Fruit fly (Drosophila melanogaster) whole organism, adult: ENCODE measurements around the gene Or10a.
A peak's percentile ranks its signal among the peaks of the same experiment; 100 is the strongest.

Experiments used
- CG11617 ChIP-seq: fragments of 200-800 bp; sonication (Bioruptor generic); optimal IDR thresholded peaks from 2 replicates; lab custom pipeline; 2017; ENCODE audit warnings: mild to moderate bottlenecking, missing biosample characterization, missing genetic modification reagents, missing genetic modification characterization
- CG12768 ChIP-seq: fragments of 200-800 bp; sonication (Bioruptor generic); optimal IDR thresholded peaks from 2 replicates; lab custom pipeline; 2017; ENCODE audit warnings: missing biosample characterization, missing genetic modification characterization, mild to moderate bottlenecking, moderate library complexity, missing genetic modification reagents
- CG14711 ChIP-seq: fragments of 200-800 bp; sonication (Bioruptor generic); optimal IDR thresholded peaks from 2 replicates; lab custom pipeline; 2018; ENCODE audit warnings: missing biosample characterization, mild to moderate bottlenecking, missing genetic modification characterization, moderate library complexity
- CG1620 ChIP-seq: fragments of 200-800 bp; sonication (Bioruptor generic); optimal IDR thresholded peaks from 2 replicates; lab custom pipeline; 2016; ENCODE audit warnings: missing biosample characterization, missing genetic modification characterization
- CG33017 ChIP-seq: fragments of 200-800 bp; sonication (Bioruptor generic); optimal IDR thresholded peaks from 2 replicates; lab custom pipeline; 2018; ENCODE audit warnings: missing biosample characterization, mild to moderate bottlenecking, missing genetic modification characterization, moderate library complexity
- CG5204 ChIP-seq: fragments of 200-800 bp; sonication (Bioruptor generic); optimal IDR thresholded peaks from 2 replicates; lab custom pipeline; 2016; ENCODE audit warnings: missing biosample characterization, missing genetic modification characterization
- CG7045 ChIP-seq: fragments of 200-800 bp; sonication (Bioruptor generic); optimal IDR thresholded peaks from 2 replicates; lab custom pipeline; 2017; ENCODE audit warnings: missing biosample characterization, mild to moderate bottlenecking, missing genetic modification characterization
- CG7101 ChIP-seq: fragments of 200-800 bp; sonication (Bioruptor generic); optimal IDR thresholded peaks from 2 replicates; lab custom pipeline; 2018; ENCODE audit warnings: missing biosample characterization, mild to moderate bottlenecking, missing genetic modification characterization, moderate library complexity
- Clk ChIP-seq: fragments of 200-800 bp; sonication (Bioruptor generic); optimal IDR thresholded peaks from 2 replicates; lab custom pipeline; 2017; ENCODE audit warnings: missing biosample characterization, missing genetic modification characterization
- Crg-1 ChIP-seq: fragments of 200-800 bp; sonication (Bioruptor generic); optimal IDR thresholded peaks from 2 replicates; lab custom pipeline; 2016; ENCODE audit warnings: missing biosample characterization, missing genetic modification characterization
- Hr96 ChIP-seq: fragments of 200-800 bp; sonication (Bioruptor generic); optimal IDR thresholded peaks from 2 replicates; lab custom pipeline; 2016; ENCODE audit warnings: missing biosample characterization, missing genetic modification characterization
- Mnt ChIP-seq: fragments of 200-800 bp; sonication (Bioruptor generic); optimal IDR thresholded peaks from 2 replicates; lab custom pipeline; 2016; ENCODE audit warnings: missing biosample characterization, mild to moderate bottlenecking, missing genetic modification characterization
- bab1 ChIP-seq: fragments of 200-800 bp; sonication (Bioruptor generic); optimal IDR thresholded peaks from 3 replicates; lab custom pipeline; 2019; ENCODE audit warnings: missing biosample characterization, mild to moderate bottlenecking, missing genetic modification characterization, moderate library complexity
- cic ChIP-seq: fragments of 200-800 bp; sonication (Bioruptor generic); optimal IDR thresholded peaks from 2 replicates; lab custom pipeline; 2017; ENCODE audit warnings: missing biosample characterization, mild to moderate bottlenecking, missing genetic modification characterization, moderate library complexity
- cnc ChIP-seq, 2 experiments: fragments of >200 bp; optimal IDR thresholded peaks; 2 replicates each; lab custom pipeline; 2017
- kay ChIP-seq: fragments of 200-800 bp; sonication (Bioruptor generic); peaks from one replicate; lab custom pipeline; 2016; ENCODE audit warnings: missing biosample characterization, missing genetic modification characterization, borderline replicate concordance
- ovo ChIP-seq: fragments of 200-800 bp; sonication (Bioruptor generic); optimal IDR thresholded peaks from 2 replicates; lab custom pipeline; 2016; ENCODE audit warnings: missing biosample characterization, missing genetic modification characterization
- pad ChIP-seq: fragments of 200-800 bp; sonication (Bioruptor generic); optimal IDR thresholded peaks from 3 replicates; lab custom pipeline; 2017; ENCODE audit warnings: missing biosample characterization, missing genetic modification characterization, mild to moderate bottlenecking, moderate library complexity, missing genetic modification reagents
- tj ChIP-seq: fragments of 200-800 bp; sonication (Bioruptor generic); optimal IDR thresholded peaks from 3 replicates; lab custom pipeline; 2017; ENCODE audit warnings: missing biosample characterization, mild to moderate bottlenecking, missing genetic modification characterization, moderate library complexity
- toe ChIP-seq: fragments of 200-800 bp; sonication (Bioruptor generic); optimal IDR thresholded peaks from 2 replicates; lab custom pipeline; 2016; ENCODE audit warnings: missing biosample characterization, missing genetic modification characterization

Or10a gene

dm6 chrX:11391364-11391915, 25.8 kb downstream of the Or10a start:
- TF ChIP-seq CG7101 (tag; lab: Kevin White, UChicago) (no peak), pad (GFP tag; lab: Kevin White, UChicago) (peak; percentile 29), CG1620 (GFP tag; lab: Kevin White, UChicago) (no peak)

DNA sequence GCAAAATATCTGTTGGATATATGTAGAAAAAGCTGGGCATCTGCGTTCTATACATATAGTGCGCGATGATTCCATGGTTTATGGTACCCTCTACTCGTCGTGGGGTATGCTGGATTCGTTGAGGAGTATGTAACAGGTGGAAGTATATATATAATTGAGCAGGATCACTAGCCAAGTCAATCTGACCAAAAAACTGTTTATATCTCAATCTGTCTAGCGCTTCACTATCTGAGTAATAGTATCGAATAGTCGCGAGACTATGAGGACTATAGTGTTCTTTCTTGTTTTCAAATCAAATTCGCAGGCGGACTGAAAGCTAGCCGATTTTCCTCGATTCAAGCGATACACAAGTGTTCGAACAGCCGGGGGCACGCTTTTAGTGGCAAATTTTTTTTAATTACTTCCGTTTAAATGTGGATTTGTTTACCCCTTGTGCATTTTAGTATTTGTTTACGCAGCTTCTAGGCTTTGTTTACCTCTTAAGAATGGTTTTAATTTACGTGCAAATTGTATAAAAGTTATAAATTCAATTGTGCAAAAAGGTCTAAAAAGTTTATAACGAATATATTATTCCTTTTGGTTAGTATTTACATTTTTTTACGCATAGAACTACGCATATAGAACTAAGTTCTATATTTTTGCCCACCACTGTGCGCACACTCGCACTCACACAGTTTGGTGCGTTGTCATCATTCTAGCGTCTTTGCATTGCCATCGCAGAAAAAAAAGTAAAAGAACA, 26.4 kb downstream of the Or10a start:
- peak; percentile 17 for TF ChIP-seq CG11617
- TF ChIP-seq cnc (optimal IDR thresholded peaks at IDR 0.05; lab: Kevin White, UChicago): no peak
- peak; percentile 16 for TF ChIP-seq CG14711 (tag; lab: Kevin White, UChicago)
- TF ChIP-seq CG33017: no peak
- TF ChIP-seq toe: no peak
- peak; percentile 89 for TF ChIP-seq kay
- peak; percentile 34 for TF ChIP-seq CG12768
- no peak for TF ChIP-seq cic (GFP tag; lab: Kevin White, UChicago)
- peak; percentile 26 for TF ChIP-seq tj (GFP tag; lab: Kevin White, UChicago)
- TF ChIP-seq CG5204 (GFP tag; lab: Kevin White, UChicago): peak; percentile 24
- no peak for TF ChIP-seq Hr96 (GFP tag; lab: Kevin White, UChicago)
- TF ChIP-seq CG7101 (tag; lab: Kevin White, UChicago): no peak
- TF ChIP-seq Crg-1 (GFP tag; lab: Kevin White, UChicago): no peak
- TF ChIP-seq bab1: peak; percentile 13
- TF ChIP-seq CG1620 (GFP tag; lab: Kevin White, UChicago): no peak
- no peak for TF ChIP-seq ovo (GFP tag; lab: Kevin White, UChicago)
- no peak for TF ChIP-seq Mnt (GFP tag; lab: Kevin White, UChicago)
- no peak for TF ChIP-seq pad (GFP tag; lab: Kevin White, UChicago)
- TF ChIP-seq Clk: no peak
- peak; percentile 40 for TF ChIP-seq CG7045 (GFP tag; lab: Kevin White, UChicago)

dm6 chrX:11389494-11390447, 27.5 kb downstream of the Or10a start:
- TF ChIP-seq bab1 (peak; percentile 67), pad (GFP tag; lab: Kevin White, UChicago) (peak; percentile 99), CG1620 (GFP tag; lab: Kevin White, UChicago) (no peak)

dm6 chrX:11385498-11385897, 31.7 kb downstream of the Or10a start:
- TF ChIP-seq CG11617 (no peak), Crg-1 (GFP tag; lab: Kevin White, UChicago) (no peak), tj (GFP tag; lab: Kevin White, UChicago) (no peak), Mnt (GFP tag; lab: Kevin White, UChicago) (no peak), Clk (no peak), bab1 (no peak), CG1620 (GFP tag; lab: Kevin White, UChicago) (no peak), toe (no peak), Hr96 (GFP tag; lab: Kevin White, UChicago) (no peak), CG7045 (GFP tag; lab: Kevin White, UChicago) (no peak), cnc (optimal IDR thresholded peaks at IDR 0.05; lab: Kevin White, UChicago) (no peak), ovo (GFP tag; lab: Kevin White, UChicago) (no peak), cic (GFP tag; lab: Kevin White, UChicago) (no peak), CG12768 (no peak)

dm6 chrX:11384023-11384444, 33.2 kb downstream of the Or10a start:
- TF ChIP-seq tj (GFP tag; lab: Kevin White, UChicago): no peak
- TF ChIP-seq CG11617: peak; percentile 42
- TF ChIP-seq CG7045 (GFP tag; lab: Kevin White, UChicago): peak; percentile 42
- TF ChIP-seq Crg-1 (GFP tag; lab: Kevin White, UChicago): no peak
- peak; percentile 4 for TF ChIP-seq CG12768
- TF ChIP-seq pad (GFP tag; lab: Kevin White, UChicago): no peak
- TF ChIP-seq toe: peak; percentile 27
- peak; percentile 46 for TF ChIP-seq CG7101 (tag; lab: Kevin White, UChicago)
- TF ChIP-seq CG33017: peak; percentile 17
- peak; percentile 44 for TF ChIP-seq CG5204 (GFP tag; lab: Kevin White, UChicago)
- no peak for TF ChIP-seq Hr96 (GFP tag; lab: Kevin White, UChicago)
- no peak for TF ChIP-seq cic (GFP tag; lab: Kevin White, UChicago)
- no peak for TF ChIP-seq Clk

DNA sequence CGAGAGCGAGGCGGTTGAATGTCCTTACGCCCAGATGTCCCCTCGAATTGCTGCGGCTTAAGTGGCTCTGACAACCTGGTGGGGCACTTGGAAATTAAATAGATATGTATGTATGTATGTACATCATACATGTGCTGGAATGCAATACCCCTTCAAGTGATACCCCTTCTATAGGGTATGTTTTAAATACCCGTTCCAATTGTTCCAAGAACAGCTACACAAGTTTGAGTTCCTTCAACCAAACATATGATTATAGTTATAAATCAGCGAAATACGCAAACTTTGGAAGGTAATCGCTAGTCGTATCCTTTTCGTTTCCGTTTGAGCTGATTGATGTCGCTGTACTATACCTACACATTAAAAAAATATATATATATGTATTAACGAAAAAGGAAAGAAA, 33.7 kb downstream of the Or10a start:
- no peak for TF ChIP-seq CG33017
- no peak for TF ChIP-seq pad (GFP tag; lab: Kevin White, UChicago)
- no peak for TF ChIP-seq ovo (GFP tag; lab: Kevin White, UChicago)
- no peak for TF ChIP-seq toe
- TF ChIP-seq cnc (optimal IDR thresholded peaks at IDR 0.05; lab: Kevin White, UChicago): no peak
- TF ChIP-seq CG7045 (GFP tag; lab: Kevin White, UChicago): no peak
- TF ChIP-seq CG14711 (tag; lab: Kevin White, UChicago): no peak
- TF ChIP-seq cic (GFP tag; lab: Kevin White, UChicago): no peak
- TF ChIP-seq Clk: no peak
- TF ChIP-seq CG1620 (GFP tag; lab: Kevin White, UChicago): no peak
- TF ChIP-seq CG5204 (GFP tag; lab: Kevin White, UChicago): no peak
- TF ChIP-seq kay: no peak
- TF ChIP-seq tj (GFP tag; lab: Kevin White, UChicago): no peak
- TF ChIP-seq Hr96 (GFP tag; lab: Kevin White, UChicago): no peak
- no peak for TF ChIP-seq bab1
- TF ChIP-seq CG11617: no peak
- TF ChIP-seq CG12768: no peak
